Worm (Caenorhabditis elegans): ENCODE measurements around the gene srh-187.

Gene srh-187

DNA sequence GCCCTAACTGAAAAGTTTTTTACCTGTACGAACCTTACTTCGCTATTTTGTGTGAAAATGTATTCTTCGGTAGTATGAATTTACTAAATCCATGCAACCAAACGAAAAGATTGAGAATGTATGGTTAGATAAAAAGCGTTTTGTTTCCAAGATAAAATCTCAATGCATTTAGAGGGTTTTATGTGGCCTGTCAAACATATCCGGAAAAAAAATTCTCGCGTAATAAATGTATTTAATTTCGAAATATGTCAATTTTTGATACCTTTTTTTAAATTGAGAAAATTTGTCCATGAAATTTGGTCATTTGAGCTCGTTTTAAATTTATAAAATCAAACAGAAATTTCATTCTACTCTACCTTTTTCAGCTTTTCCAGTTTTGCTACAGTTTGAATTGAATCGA is 44.5 kb downstream of the srh-187 start, which contains the start of gene F07G11.4:
TSS of gene F07G11.4 (minus strand) at position 101 of the 400 bp plus-strand sequence.
- TF ChIP-seq klf-2 (GFP tag; conservative IDR thresholded peaks at IDR 0.05) (no peak), flt-1 (GFP tag; IDR thresholded peaks at IDR 0.05) (no peak), med-1 (GFP tag; optimal IDR thresholded peaks at IDR 0.05; ENCODE audit: insufficient read depth) (no peak), cog-1 (tag; optimal IDR thresholded peaks at IDR 0.05) (no peak), ztf-23 (GFP tag; IDR thresholded peaks at IDR 0.05) (no peak), tab-1 (GFP tag; IDR thresholded peaks at IDR 0.05) (no peak), ref-1 (GFP tag; conservative IDR thresholded peaks at IDR 0.05) (no peak), ztf-29 (GFP tag; IDR thresholded peaks at IDR 0.05) (no peak), T22C8.4 (GFP tag; IDR thresholded peaks at IDR 0.05) (no peak)

DNA sequence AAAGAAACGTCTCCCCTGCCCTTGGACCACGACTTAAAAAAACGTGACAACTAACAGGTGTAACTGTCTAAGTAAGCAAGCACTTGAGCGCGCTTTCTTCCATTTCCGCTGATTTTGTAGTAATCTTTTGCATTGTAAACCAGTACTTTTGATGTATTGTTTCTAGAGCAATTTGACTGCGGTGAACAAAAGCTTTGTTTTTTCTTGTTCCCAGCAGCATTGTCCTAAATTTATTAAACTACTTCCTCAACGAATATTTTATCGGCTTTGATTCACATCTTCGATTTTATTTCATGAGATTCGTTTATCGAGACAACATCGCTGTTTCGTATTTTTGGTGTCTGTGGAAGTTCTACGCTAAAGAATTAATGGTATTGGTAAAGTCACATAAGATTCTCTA is 51.0 kb downstream of the srh-187 start, which contains the start of gene C13A2.1:
TSS of gene C13A2.1 (plus strand) at position 301 of the 400 bp plus-strand sequence.
- TF ChIP-seq flt-1 (GFP tag; IDR thresholded peaks at IDR 0.05) (no peak), klf-2 (GFP tag; conservative IDR thresholded peaks at IDR 0.05) (no peak), T22C8.4 (GFP tag; IDR thresholded peaks at IDR 0.05) (no peak), ref-1 (GFP tag; conservative IDR thresholded peaks at IDR 0.05) (no peak), cog-1 (tag; optimal IDR thresholded peaks at IDR 0.05) (no peak), med-1 (GFP tag; optimal IDR thresholded peaks at IDR 0.05; ENCODE audit: insufficient read depth) (no peak), tab-1 (GFP tag; IDR thresholded peaks at IDR 0.05) (no peak), ztf-29 (GFP tag; IDR thresholded peaks at IDR 0.05) (no peak), ztf-23 (GFP tag; IDR thresholded peaks at IDR 0.05) (no peak)

All from whole organism, midembryonic.